Worm (Caenorhabditis elegans) whole organism, mixed stage, embryonic: ENCODE data around the gene Y48C3A.12.

Source experiments
- M03D4.4 ChIP-seq: sonication (generic microtip); optimal IDR thresholded peaks from 2 replicates; lab custom pipeline; 2017; ENCODE audit warnings: mild to moderate bottlenecking, missing genetic modification characterization, missing compliant biosample characterization
- bed-3 ChIP-seq: fragments of 200-800 bp; sonication (Bioruptor generic); optimal IDR thresholded peaks from 3 replicates; lab custom pipeline; 2018; ENCODE audit warnings: mild to moderate bottlenecking, missing genetic modification characterization, moderate library complexity, missing compliant biosample characterization
- blmp-1 ChIP-seq: fragments of 150-350 bp; optimal IDR thresholded peaks from 2 replicates; lab custom pipeline; 2014; ENCODE audit warnings: missing biosample characterization, missing genetic modification characterization
- ceh-39 ChIP-seq: fragments of 150-350 bp; optimal IDR thresholded peaks from 2 replicates; lab custom pipeline; 2014; ENCODE audit warnings: missing biosample characterization, missing genetic modification characterization
- ceh-43 ChIP-seq: fragments of 200-800 bp; sonication (Bioruptor generic); optimal IDR thresholded peaks from 2 replicates; lab custom pipeline; 2018; ENCODE audit warnings: mild to moderate bottlenecking, missing genetic modification characterization, moderate library complexity, missing compliant biosample characterization
- ceh-83 ChIP-seq: fragments of 200-800 bp; sonication (Bioruptor generic); optimal IDR thresholded peaks from 2 replicates; lab custom pipeline; 2018; ENCODE audit warnings: mild to moderate bottlenecking, missing genetic modification characterization, missing compliant biosample characterization
- ces-1 ChIP-seq: fragments of 150-350 bp; optimal IDR thresholded peaks from 2 replicates; lab custom pipeline; 2014; ENCODE audit warnings: missing biosample characterization, missing genetic modification reagents, missing genetic modification characterization
- cnd-1 ChIP-seq: fragments of 200-800 bp; sonication (Bioruptor generic); optimal IDR thresholded peaks from 2 replicates; lab custom pipeline; 2018; ENCODE audit warnings: mild to moderate bottlenecking, missing genetic modification characterization, missing compliant biosample characterization
- drap-1 ChIP-seq: fragments of 200-800 bp; sonication (Bioruptor generic); optimal IDR thresholded peaks from 3 replicates; lab custom pipeline; 2018; ENCODE audit warnings: mild to moderate bottlenecking, missing genetic modification characterization, missing compliant biosample characterization
- elt-1 ChIP-seq: sonication (generic microtip); optimal IDR thresholded peaks from 2 replicates; lab custom pipeline; 2017; ENCODE audit warnings: missing genetic modification characterization, mild to moderate bottlenecking, missing compliant biosample characterization, antibody characterized with exemption, moderate library complexity, borderline replicate concordance; ENCODE audit not compliant: insufficient read depth
- flh-1 ChIP-seq: fragments of 200-800 bp; sonication (Bioruptor generic); optimal IDR thresholded peaks from 2 replicates; lab custom pipeline; 2018; ENCODE audit warnings: mild to moderate bottlenecking, missing genetic modification characterization, moderate library complexity, missing compliant biosample characterization
- ham-2 ChIP-seq: fragments of 200-800 bp; sonication (Bioruptor generic); optimal IDR thresholded peaks from 2 replicates; lab custom pipeline; 2018; ENCODE audit warnings: mild to moderate bottlenecking, missing genetic modification characterization, missing compliant biosample characterization
- hlh-1 ChIP-seq: fragments of 150-350 bp; optimal IDR thresholded peaks from 2 replicates; lab custom pipeline; 2014; ENCODE audit warnings: missing biosample characterization, missing genetic modification reagents, missing genetic modification characterization
- lin-13 ChIP-seq: fragments of 150-350 bp; optimal IDR thresholded peaks from 2 replicates; lab custom pipeline; 2014; ENCODE audit warnings: missing biosample characterization, missing genetic modification characterization
- lin-32 ChIP-seq: fragments of 200-800 bp; sonication (Bioruptor generic); optimal IDR thresholded peaks from 2 replicates; lab custom pipeline; 2018; ENCODE audit warnings: mild to moderate bottlenecking, missing genetic modification characterization, missing compliant biosample characterization
- lsy-2 ChIP-seq: fragments of 150-350 bp; optimal IDR thresholded peaks from 2 replicates; lab custom pipeline; 2014; ENCODE audit warnings: missing biosample characterization, missing genetic modification characterization
- mab-5 ChIP-seq: fragments of 150-350 bp; optimal IDR thresholded peaks from 2 replicates; lab custom pipeline; 2014; ENCODE audit warnings: missing biosample characterization, missing genetic modification characterization
- mep-1 ChIP-seq: fragments of 150-350 bp; optimal IDR thresholded peaks from 2 replicates; lab custom pipeline; 2017; ENCODE audit warnings: missing biosample characterization, missing genetic modification reagents, missing genetic modification characterization, inconsistent platforms
- mls-2 ChIP-seq: sonication (generic microtip); optimal IDR thresholded peaks from 2 replicates; lab custom pipeline; 2016; ENCODE audit warnings: mild to moderate bottlenecking, missing genetic modification characterization, moderate library complexity, missing compliant biosample characterization
- nhr-12 ChIP-seq: fragments of 150-350 bp; optimal IDR thresholded peaks from 2 replicates; lab custom pipeline; 2014; ENCODE audit warnings: missing biosample characterization, missing genetic modification characterization
- nhr-237 ChIP-seq: fragments of 150-350 bp; optimal IDR thresholded peaks from 2 replicates; lab custom pipeline; 2014; ENCODE audit warnings: missing biosample characterization, missing genetic modification characterization
- nhr-28 ChIP-seq: fragments of 150-350 bp; optimal IDR thresholded peaks from 2 replicates; lab custom pipeline; 2014; ENCODE audit warnings: missing biosample characterization, missing genetic modification characterization
- nhr-76 ChIP-seq: sonication (generic microtip); optimal IDR thresholded peaks from 2 replicates; lab custom pipeline; 2017; ENCODE audit warnings: missing biosample characterization, missing genetic modification characterization
- pha-4 ChIP-seq: fragments of 150-350 bp; optimal IDR thresholded peaks from 2 replicates; lab custom pipeline; 2018; ENCODE audit warnings: missing biosample characterization, missing genetic modification reagents, missing genetic modification characterization
- snpc-4 ChIP-seq: fragments of 150-350 bp; optimal IDR thresholded peaks from 2 replicates; lab custom pipeline; 2014; ENCODE audit warnings: missing biosample characterization, missing genetic modification characterization
- sptf-1 ChIP-seq: sonication (generic microtip); optimal IDR thresholded peaks from 2 replicates; lab custom pipeline; 2017; ENCODE audit warnings: mild to moderate bottlenecking, missing genetic modification characterization, moderate library complexity, missing compliant biosample characterization
- tbx-8 ChIP-seq: fragments of 200-800 bp; sonication (Bioruptor generic); optimal IDR thresholded peaks from 2 replicates; lab custom pipeline; 2018; ENCODE audit warnings: mild to moderate bottlenecking, missing genetic modification characterization, moderate library complexity, missing compliant biosample characterization
- unc-39 ChIP-seq: fragments of 150-350 bp; optimal IDR thresholded peaks from 2 replicates; lab custom pipeline; 2014; ENCODE audit warnings: missing biosample characterization, missing genetic modification characterization
- unc-62 ChIP-seq: fragments of 150-350 bp; optimal IDR thresholded peaks from 2 replicates; lab custom pipeline; 2014; ENCODE audit warnings: missing biosample characterization, missing genetic modification reagents, missing genetic modification characterization

The Y48C3A.12 gene

ce11 chrII:13405840-13406239 lies 29.6 kb downstream of the Y48C3A.12 start, which contains the start of gene efl-2:
Gene efl-2, plus strand, starts transcription at chrII:13406140.
- TF ChIP-seq mab-5 (tag; lab: Kevin White, UChicago) (no peak), unc-62 (GFP tag; lab: Kevin White, UChicago) (no peak), elt-1 (tag; lab: Kevin White, UChicago) (no peak), hlh-1 (no peak), ceh-83 (no peak), lin-32 (GFP tag; lab: Kevin White, UChicago) (no peak), mls-2 (tag; lab: Kevin White, UChicago) (no peak)

- no peak for TF ChIP-seq nhr-28 (tag; lab: Kevin White, UChicago)
- no peak for TF ChIP-seq ceh-83
- TF ChIP-seq mep-1 (tag; lab: Kevin White, UChicago): no peak
- TF ChIP-seq nhr-12: no peak
- TF ChIP-seq pha-4 (tag; lab: Kevin White, UChicago): no peak
Observed at ce11 chrII:13412335-13412734, 36.1 kb downstream of the Y48C3A.12 start, which contains the start of gene Y48C3A.18. Gene Y48C3A.18, plus strand, starts transcription at chrII:13412635.

ce11 chrII:13414099-13414498 lies 37.9 kb downstream of the Y48C3A.12 start:
- TF ChIP-seq mab-5 (tag; lab: Kevin White, UChicago) (no peak), ham-2 (GFP tag; lab: Kevin White, UChicago) (no peak), ceh-39 (tag; lab: Kevin White, UChicago) (peak; percentile 14), lin-13 (tag; lab: Kevin White, UChicago) (no peak), ceh-43 (GFP tag; lab: Kevin White, UChicago) (peak; percentile 90), drap-1 (no peak), snpc-4 (tag; lab: Kevin White, UChicago) (no peak), M03D4.4 (tag; lab: Kevin White, UChicago) (no peak), sptf-1 (tag; lab: Kevin White, UChicago) (no peak), elt-1 (tag; lab: Kevin White, UChicago) (no peak), nhr-76 (tag; lab: Kevin White, UChicago) (no peak)

ce11 chrII:13414554-13415057 lies 38.4 kb downstream of the Y48C3A.12 start, which contains the start of gene Y48E1C.1:
Gene Y48E1C.1, plus strand, starts transcription at chrII:13415007.
- TF ChIP-seq drap-1: no peak
- TF ChIP-seq snpc-4 (tag; lab: Kevin White, UChicago): no peak
- TF ChIP-seq bed-3 (GFP tag; lab: Kevin White, UChicago): no peak
- TF ChIP-seq blmp-1 (tag; lab: Kevin White, UChicago): no peak
- TF ChIP-seq tbx-8 (GFP tag; lab: Kevin White, UChicago): no peak
- TF ChIP-seq lin-32 (GFP tag; lab: Kevin White, UChicago): no peak
- TF ChIP-seq ces-1 (GFP tag; lab: Kevin White, UChicago): no peak
- TF ChIP-seq lsy-2 (tag; lab: Kevin White, UChicago): no peak
- TF ChIP-seq nhr-237 (tag; lab: Kevin White, UChicago): no peak
- TF ChIP-seq unc-39 (tag; lab: Kevin White, UChicago): no peak
- TF ChIP-seq ceh-83: no peak
- TF ChIP-seq hlh-1: no peak
- TF ChIP-seq cnd-1 (tag; lab: Kevin White, UChicago): no peak
- TF ChIP-seq pha-4 (tag; lab: Kevin White, UChicago): no peak
- no peak for TF ChIP-seq nhr-76 (tag; lab: Kevin White, UChicago)
- TF ChIP-seq mls-2 (tag; lab: Kevin White, UChicago): no peak
- TF ChIP-seq sptf-1 (tag; lab: Kevin White, UChicago): no peak
- TF ChIP-seq ceh-39 (tag; lab: Kevin White, UChicago): no peak

ce11 chrII:13416552-13416951 lies 40.3 kb downstream of the Y48C3A.12 start:
- TF ChIP-seq lin-13 (tag; lab: Kevin White, UChicago) (no peak), flh-1 (GFP tag; lab: Kevin White, UChicago) (no peak), bed-3 (GFP tag; lab: Kevin White, UChicago) (no peak), tbx-8 (GFP tag; lab: Kevin White, UChicago) (no peak), pha-4 (tag; lab: Kevin White, UChicago) (no peak), nhr-28 (tag; lab: Kevin White, UChicago) (no peak), lsy-2 (tag; lab: Kevin White, UChicago) (no peak), M03D4.4 (tag; lab: Kevin White, UChicago) (no peak)
